Worm (Caenorhabditis elegans) whole organism, late embryonic: ENCODE measurements around the gene Y53G8AM.7.
"Not testable (repeated sequence)": the region's sequence is repeated elsewhere in the genome, so short reads cannot be mapped to it uniquely, and the experiment has no call there.

Source experiments
- C08G9.2 ChIP-seq: sonication (generic microtip); optimal IDR thresholded peaks from 2 replicates; lab custom pipeline; 2016; ENCODE audit warnings: mild to moderate bottlenecking, missing genetic modification characterization, moderate library complexity, missing compliant biosample characterization
- T23F11.4 ChIP-seq: fragments of 200-800 bp; sonication (Bioruptor generic); optimal IDR thresholded peaks from 2 replicates; lab custom pipeline; 2018; ENCODE audit warnings: mild to moderate bottlenecking, missing genetic modification characterization, missing compliant biosample characterization
- Y22D7AL.16 ChIP-seq: sonication (generic microtip); optimal IDR thresholded peaks from 2 replicates; lab custom pipeline; 2016; ENCODE audit warnings: missing genetic modification characterization, missing compliant biosample characterization
- ahr-1 ChIP-seq: sonication (generic microtip); optimal IDR thresholded peaks from 2 replicates; lab custom pipeline; 2016; ENCODE audit warnings: missing genetic modification characterization, missing compliant biosample characterization
- ama-1 ChIP-seq: fragments of 150-350 bp; optimal IDR thresholded peaks from 2 replicates; lab custom pipeline; 2014
- ceh-18 ChIP-seq: sonication (generic microtip); optimal IDR thresholded peaks from 2 replicates; lab custom pipeline; 2016; ENCODE audit warnings: missing genetic modification characterization, missing compliant biosample characterization
- ceh-19 ChIP-seq: fragments of 200-800 bp; sonication (Bioruptor generic); optimal IDR thresholded peaks from 2 replicates; lab custom pipeline; 2018; ENCODE audit warnings: mild to moderate bottlenecking, missing genetic modification characterization, missing compliant biosample characterization
- ceh-24 ChIP-seq: sonication (generic microtip); optimal IDR thresholded peaks from 2 replicates; lab custom pipeline; 2016; ENCODE audit warnings: mild to moderate bottlenecking, missing genetic modification characterization, missing compliant biosample characterization
- ceh-30 ChIP-seq: fragments of 150-350 bp; optimal IDR thresholded peaks from 2 replicates; lab custom pipeline; 2014; ENCODE audit warnings: missing biosample characterization, missing genetic modification characterization
- ceh-31 ChIP-seq: sonication (generic microtip); optimal IDR thresholded peaks from 2 replicates; lab custom pipeline; 2016; ENCODE audit warnings: missing genetic modification characterization, missing compliant biosample characterization
- ceh-45 ChIP-seq: fragments of 200-800 bp; sonication (Bioruptor generic); IDR thresholded peaks from 2 replicates; pipeline ENCODE4 v1.3.6; 2022; ENCODE audit warnings: missing genetic modification reagents, missing genetic modification characterization, missing compliant biosample characterization
- ceh-6 ChIP-seq: fragments of 200-800 bp; sonication (Bioruptor generic); optimal IDR thresholded peaks from 2 replicates; lab custom pipeline; 2018; ENCODE audit warnings: mild to moderate bottlenecking, missing genetic modification characterization, missing compliant biosample characterization
- ceh-9 ChIP-seq: sonication (generic microtip); optimal IDR thresholded peaks from 2 replicates; lab custom pipeline; 2016; ENCODE audit warnings: mild to moderate bottlenecking, missing genetic modification characterization, inconsistent platforms, missing compliant biosample characterization
- dve-1 ChIP-seq: sonication (generic microtip); optimal IDR thresholded peaks from 2 replicates; lab custom pipeline; 2017; ENCODE audit warnings: antibody characterized with exemption, mild to moderate bottlenecking, missing genetic modification characterization, missing compliant biosample characterization
- elt-2 ChIP-seq: sonication (generic microtip); optimal IDR thresholded peaks from 2 replicates; lab custom pipeline; 2016; ENCODE audit warnings: missing genetic modification reagents, missing genetic modification characterization, missing compliant biosample characterization
- ets-4 ChIP-seq: sonication (generic microtip); optimal IDR thresholded peaks from 2 replicates; lab custom pipeline; 2016; ENCODE audit warnings: missing genetic modification characterization, missing compliant biosample characterization
- eyg-1 ChIP-seq: sonication (generic microtip); optimal IDR thresholded peaks from 2 replicates; lab custom pipeline; 2016; ENCODE audit warnings: missing genotype, missing genetic modification characterization, missing compliant biosample characterization
- fax-1 ChIP-seq: sonication (generic microtip); optimal IDR thresholded peaks from 2 replicates; lab custom pipeline; 2016; ENCODE audit warnings: missing genotype, missing genetic modification characterization, missing compliant biosample characterization
- fkh-10 ChIP-seq: fragments of 150-350 bp; optimal IDR thresholded peaks from 2 replicates; lab custom pipeline; 2014; ENCODE audit warnings: missing biosample characterization, missing genetic modification reagents, missing genetic modification characterization
- fkh-6 ChIP-seq: sonication (generic microtip); optimal IDR thresholded peaks from 2 replicates; lab custom pipeline; 2016; ENCODE audit warnings: missing genetic modification characterization, missing compliant biosample characterization
- hlh-13 ChIP-seq: fragments of 200-800 bp; sonication (Bioruptor generic); optimal IDR thresholded peaks from 2 replicates; lab custom pipeline; 2018; ENCODE audit warnings: mild to moderate bottlenecking, missing genetic modification characterization, missing compliant biosample characterization
- hlh-30 ChIP-seq: sonication (generic microtip); optimal IDR thresholded peaks from 2 replicates; lab custom pipeline; 2017; ENCODE audit warnings: antibody characterized with exemption, missing genetic modification characterization, missing compliant biosample characterization; ENCODE audit not compliant: insufficient read depth
- hlh-6 ChIP-seq: sonication (generic microtip); optimal IDR thresholded peaks from 2 replicates; lab custom pipeline; 2016; ENCODE audit warnings: missing genotype, missing genetic modification characterization, missing compliant biosample characterization
- hlh-8 ChIP-seq: sonication (generic microtip); optimal IDR thresholded peaks from 2 replicates; lab custom pipeline; 2016; ENCODE audit warnings: missing genotype, missing genetic modification characterization, missing compliant biosample characterization
- lim-6 ChIP-seq: sonication (generic microtip); optimal IDR thresholded peaks from 2 replicates; lab custom pipeline; 2016; ENCODE audit warnings: missing genetic modification characterization, missing compliant biosample characterization
- mec-3 ChIP-seq: sonication (generic microtip); optimal IDR thresholded peaks from 2 replicates; lab custom pipeline; 2016; ENCODE audit warnings: borderline replicate concordance, missing genetic modification characterization, missing compliant biosample characterization
- nfya-1 ChIP-seq: sonication (generic microtip); optimal IDR thresholded peaks from 2 replicates; lab custom pipeline; 2017; ENCODE audit warnings: missing genetic modification characterization, mild to moderate bottlenecking, missing compliant biosample characterization, antibody characterized with exemption, moderate library complexity
- nhr-11 ChIP-seq: fragments of 150-350 bp; optimal IDR thresholded peaks from 2 replicates; lab custom pipeline; 2014; ENCODE audit warnings: missing biosample characterization, missing genetic modification characterization
- nhr-232 ChIP-seq: sonication (generic microtip); optimal IDR thresholded peaks from 2 replicates; lab custom pipeline; 2016; ENCODE audit warnings: missing genetic modification characterization, missing compliant biosample characterization
- pag-3 ChIP-seq: sonication (generic microtip); optimal IDR thresholded peaks from 2 replicates; lab custom pipeline; 2016; ENCODE audit warnings: missing compliant biosample characterization, missing genetic modification characterization, borderline replicate concordance
- pat-9 ChIP-seq: fragments of 200-800 bp; sonication (Bioruptor generic); optimal IDR thresholded peaks from 2 replicates; lab custom pipeline; 2018; ENCODE audit warnings: mild to moderate bottlenecking, missing genetic modification characterization, moderate library complexity, missing compliant biosample characterization
- pax-1 ChIP-seq: fragments of 150-350 bp; optimal IDR thresholded peaks from 2 replicates; lab custom pipeline; 2014; ENCODE audit warnings: missing biosample characterization, missing genetic modification characterization
- pqm-1 ChIP-seq: sonication (generic microtip); optimal IDR thresholded peaks from 2 replicates; lab custom pipeline; 2016; ENCODE audit warnings: missing genetic modification characterization, missing compliant biosample characterization
- pros-1 ChIP-seq: fragments of 150-350 bp; optimal IDR thresholded peaks from 2 replicates; lab custom pipeline; 2014; ENCODE audit warnings: missing biosample characterization, missing genetic modification reagents, missing genetic modification characterization
- ref-2 ChIP-seq: sonication (generic microtip); optimal IDR thresholded peaks from 2 replicates; lab custom pipeline; 2016; ENCODE audit warnings: missing genetic modification characterization, missing compliant biosample characterization
- rnt-1 ChIP-seq: sonication (generic microtip); optimal IDR thresholded peaks from 2 replicates; lab custom pipeline; 2016; ENCODE audit warnings: missing genetic modification characterization, missing compliant biosample characterization
- sox-2 ChIP-seq: fragments of 200-800 bp; sonication (Bioruptor generic); IDR thresholded peaks from 2 replicates; pipeline ENCODE4 v1.3.6; 2022; ENCODE audit warnings: missing genetic modification reagents, missing genetic modification characterization, missing compliant biosample characterization
- syd-9 ChIP-seq: sonication (generic microtip); optimal IDR thresholded peaks from 2 replicates; lab custom pipeline; 2016; ENCODE audit warnings: mild to moderate bottlenecking, missing genetic modification characterization, moderate library complexity, missing compliant biosample characterization
- tbx-7 ChIP-seq: sonication (generic microtip); optimal IDR thresholded peaks from 2 replicates; lab custom pipeline; 2016; ENCODE audit warnings: missing genotype, missing genetic modification characterization, missing compliant biosample characterization
- ttx-3 ChIP-seq: sonication (generic microtip); optimal IDR thresholded peaks from 2 replicates; lab custom pipeline; 2016; ENCODE audit warnings: missing genetic modification reagents, missing genetic modification characterization, missing compliant biosample characterization
- unc-86 ChIP-seq: sonication (generic microtip); optimal IDR thresholded peaks from 2 replicates; lab custom pipeline; 2016; ENCODE audit warnings: missing genetic modification characterization, missing compliant biosample characterization
- ztf-16 ChIP-seq: sonication (generic microtip); optimal IDR thresholded peaks from 2 replicates; lab custom pipeline; 2017; ENCODE audit warnings: missing genetic modification characterization, missing compliant biosample characterization

The Y53G8AM.7 gene

ce11 chrIII:3263696-3264095, 2.8 kb downstream of the Y53G8AM.7 start:
- no peak for TF ChIP-seq nhr-11 (tag; lab: Kevin White, UChicago)
- no peak for TF ChIP-seq ceh-6 (GFP tag; lab: Kevin White, UChicago)
- no peak for TF ChIP-seq sox-2
- TF ChIP-seq ceh-30 (tag; lab: Kevin White, UChicago), result no peak
- TF ChIP-seq ceh-18 (tag; lab: Kevin White, UChicago), result no peak
- no peak for TF ChIP-seq hlh-6
- TF ChIP-seq unc-86, result no peak
- no peak for TF ChIP-seq pax-1 (tag; lab: Kevin White, UChicago)
- TF ChIP-seq elt-2 (tag; lab: Kevin White, UChicago), result no peak
- TF ChIP-seq C08G9.2, result no peak
- no peak for TF ChIP-seq lim-6
- no peak for TF ChIP-seq Y22D7AL.16 (tag; lab: Kevin White, UChicago)
- no peak for TF ChIP-seq tbx-7 (tag; lab: Kevin White, UChicago)
- no peak for TF ChIP-seq hlh-30 (tag; lab: Kevin White, UChicago)
- no peak for TF ChIP-seq fkh-6
- no peak for TF ChIP-seq pros-1 (tag; lab: Kevin White, UChicago)
- no peak for TF ChIP-seq pat-9
- no peak for TF ChIP-seq ceh-9 (tag; lab: Kevin White, UChicago)
- TF ChIP-seq ttx-3 (tag; lab: Kevin White, UChicago), result no peak
- no peak for TF ChIP-seq ets-4 (tag; lab: Kevin White, UChicago)

ce11 chrIII:3259691-3260090, 6.8 kb downstream of the Y53G8AM.7 start, which contains the start of gene Y53G8AM.6:
TSS of gene Y53G8AM.6 (minus strand) at chrIII:3259791.
- TF ChIP-seq ahr-1; ztf-16 (tag; lab: Kevin White, UChicago); ceh-24 (tag; lab: Kevin White, UChicago): not testable (repeated sequence)

- TF ChIP-seq pqm-1 (no peak), C08G9.2 (no peak), hlh-13 (GFP tag; lab: Kevin White, UChicago) (no peak), T23F11.4 (GFP tag; lab: Kevin White, UChicago) (no peak), fkh-6 (no peak), ref-2 (tag; lab: Kevin White, UChicago) (no peak), ceh-31 (tag; lab: Kevin White, UChicago) (no peak), ttx-3 (tag; lab: Kevin White, UChicago) (no peak), unc-86 (no peak), fkh-10 (no peak), pros-1 (tag; lab: Kevin White, UChicago) (no peak)
These were observed 8.2 kb downstream of the Y53G8AM.7 start, which contains the start of gene nspg-7.2 for ce11 chrIII:3258306-3258705. TSS of gene nspg-7.2 (minus strand) at chrIII:3258406.

ce11 chrIII:3255575-3255974, 10.9 kb downstream of the Y53G8AM.7 start, which contains the start of gene Y53G8AM.4:
TSS of gene Y53G8AM.4 (minus strand) at chrIII:3255675.
- TF ChIP-seq fkh-10 (no peak), hlh-8 (tag; lab: Kevin White, UChicago) (no peak), rnt-1 (no peak), fax-1 (tag; lab: Kevin White, UChicago) (no peak), ceh-19 (GFP tag; lab: Kevin White, UChicago) (no peak), nhr-232 (no peak), ref-2 (tag; lab: Kevin White, UChicago) (no peak), ceh-45 (no peak), hlh-30 (tag; lab: Kevin White, UChicago) (no peak), eyg-1 (no peak), mec-3 (tag; lab: Kevin White, UChicago) (no peak), dve-1 (no peak), syd-9 (no peak), ceh-9 (tag; lab: Kevin White, UChicago) (no peak), ztf-16 (tag; lab: Kevin White, UChicago) (no peak), ama-1 (lab: Kevin White, UChicago) (no peak), nfya-1 (tag; lab: Kevin White, UChicago) (no peak), pag-3 (tag; lab: Kevin White, UChicago) (no peak)
